Worm (Caenorhabditis elegans) whole organism, L1 larva: Measurements from ENCODE around the gene chtb-3.

ENCODE experiments used
- C04F5.9 ChIP-seq: sonication (generic microtip); optimal IDR thresholded peaks from 2 replicates; lab custom pipeline; 2016; ENCODE audit warnings: missing genetic modification characterization, missing compliant biosample characterization
- F16B12.6 ChIP-seq: fragments of 150-350 bp; optimal IDR thresholded peaks from 2 replicates; lab custom pipeline; 2014; ENCODE audit warnings: missing biosample characterization, missing genetic modification characterization
- Y116A8C.19 ChIP-seq: sonication (generic microtip); optimal IDR thresholded peaks from 2 replicates; lab custom pipeline; 2016; ENCODE audit warnings: missing compliant biosample characterization, missing genetic modification characterization, borderline replicate concordance
- ama-1 ChIP-seq: fragments of 150-350 bp; optimal IDR thresholded peaks from 2 replicates; lab custom pipeline; 2014
- ceh-63 ChIP-seq: fragments of 200-800 bp; sonication (Bioruptor generic); optimal IDR thresholded peaks from 2 replicates; lab custom pipeline; 2018; ENCODE audit warnings: mild to moderate bottlenecking, missing genetic modification characterization, missing compliant biosample characterization
- ceh-8 ChIP-seq: fragments of 200-800 bp; sonication (Bioruptor generic); optimal IDR thresholded peaks from 2 replicates; lab custom pipeline; 2018; ENCODE audit warnings: mild to moderate bottlenecking, missing genetic modification characterization, moderate library complexity, missing compliant biosample characterization
- egl-13 ChIP-seq: sonication (generic microtip); optimal IDR thresholded peaks from 2 replicates; lab custom pipeline; 2016; ENCODE audit warnings: missing genotype, missing genetic modification reagents, missing genetic modification characterization, missing compliant biosample characterization
- egl-27 ChIP-seq, 2 experiments: fragments of 150-350 bp in 1 of 2; sonication (generic microtip); optimal IDR thresholded peaks; 3 replicates each; lab custom pipeline; 2017 to 2018; ENCODE audit warnings: missing biosample characterization in 2 of 2, missing genetic modification characterization in 2 of 2, missing genetic modification reagents in 2 of 2
- elt-2 ChIP-seq: sonication (generic microtip); optimal IDR thresholded peaks from 2 replicates; lab custom pipeline; 2016; ENCODE audit warnings: missing genetic modification characterization, mild to moderate bottlenecking, inconsistent platforms, missing compliant biosample characterization, missing genetic modification reagents
- fkh-10 ChIP-seq: sonication (generic microtip); optimal IDR thresholded peaks from 2 replicates; lab custom pipeline; 2017; ENCODE audit warnings: missing biosample characterization, missing genetic modification reagents, missing genetic modification characterization
- fkh-8 ChIP-seq: sonication (generic microtip); optimal IDR thresholded peaks from 2 replicates; lab custom pipeline; 2016; ENCODE audit warnings: mild to moderate bottlenecking, missing genetic modification characterization, missing compliant biosample characterization
- fos-1 ChIP-seq: fragments of 150-350 bp; optimal IDR thresholded peaks from 2 replicates; lab custom pipeline; 2014; ENCODE audit warnings: missing biosample characterization, missing genetic modification characterization
- grh-1 ChIP-seq: fragments of 200-800 bp; sonication (Bioruptor generic); IDR thresholded peaks from 2 replicates; pipeline ENCODE4 v1.3.6; 2022; ENCODE audit warnings: missing genetic modification reagents, missing genetic modification characterization, missing compliant biosample characterization
- hlh-17 ChIP-seq: fragments of 200-800 bp; sonication (Bioruptor generic); optimal IDR thresholded peaks from 2 replicates; lab custom pipeline; 2018; ENCODE audit warnings: missing genetic modification characterization, mild to moderate bottlenecking, missing compliant biosample characterization, moderate library complexity, borderline replicate concordance
- hlh-4 ChIP-seq: sonication (generic microtip); optimal IDR thresholded peaks from 2 replicates; lab custom pipeline; 2016; ENCODE audit warnings: mild to moderate bottlenecking, missing genetic modification characterization, missing compliant biosample characterization
- lin-14 ChIP-seq: fragments of 200-800 bp; sonication (Bioruptor generic); optimal IDR thresholded peaks from 2 replicates; lab custom pipeline; 2018; ENCODE audit warnings: mild to moderate bottlenecking, missing genetic modification characterization, moderate library complexity, missing compliant biosample characterization
- lin-35 ChIP-seq, 2 experiments: fragments of 150-350 bp; optimal IDR thresholded peaks; 2 replicates each; lab custom pipeline; 2014; ENCODE audit warnings: missing biosample characterization in 2 of 2, missing genetic modification characterization in 2 of 2, missing genetic modification reagents in 2 of 2
- lir-3 ChIP-seq: sonication (generic microtip); optimal IDR thresholded peaks from 2 replicates; lab custom pipeline; 2016; ENCODE audit warnings: mild to moderate bottlenecking, missing genetic modification characterization, moderate library complexity, missing compliant biosample characterization; ENCODE audit not compliant: poor library complexity
- mep-1 ChIP-seq: fragments of 150-350 bp; optimal IDR thresholded peaks from 2 replicates; lab custom pipeline; 2014; ENCODE audit warnings: missing biosample characterization, missing genetic modification characterization
- nhr-11 ChIP-seq: fragments of 150-350 bp; optimal IDR thresholded peaks from 2 replicates; lab custom pipeline; 2014; ENCODE audit warnings: missing biosample characterization, missing genetic modification characterization
- nhr-12 ChIP-seq: sonication (generic microtip); optimal IDR thresholded peaks from 2 replicates; lab custom pipeline; 2017; ENCODE audit warnings: missing biosample characterization, missing genetic modification characterization
- nhr-19 ChIP-seq: fragments of 200-800 bp; sonication (Bioruptor generic); conservative IDR thresholded peaks from 2 replicates; pipeline ENCODE4 v1.3.6; 2022; ENCODE audit warnings: missing genetic modification characterization, missing compliant biosample characterization
- nhr-20 ChIP-seq: sonication (generic microtip); optimal IDR thresholded peaks from 2 replicates; lab custom pipeline; 2016; ENCODE audit warnings: mild to moderate bottlenecking, missing genetic modification characterization, missing compliant biosample characterization
- nhr-71 ChIP-seq: sonication (generic microtip); optimal IDR thresholded peaks from 2 replicates; lab custom pipeline; 2016; ENCODE audit warnings: mild to moderate bottlenecking, missing genetic modification characterization, moderate library complexity, missing compliant biosample characterization
- nhr-84 ChIP-seq: sonication (generic microtip); optimal IDR thresholded peaks from 2 replicates; lab custom pipeline; 2017; ENCODE audit warnings: missing biosample characterization, missing genetic modification characterization
- pag-3 ChIP-seq: sonication (generic microtip); optimal IDR thresholded peaks from 2 replicates; lab custom pipeline; 2017; ENCODE audit warnings: missing genetic modification characterization, mild to moderate bottlenecking, missing compliant biosample characterization, antibody characterized with exemption, borderline replicate concordance; ENCODE audit not compliant: insufficient read depth
- pqm-1 ChIP-seq: sonication (generic microtip); optimal IDR thresholded peaks from 3 replicates; lab custom pipeline; 2017; ENCODE audit warnings: missing biosample characterization, missing genetic modification characterization
- rnt-1 ChIP-seq: sonication (generic microtip); optimal IDR thresholded peaks from 2 replicates; lab custom pipeline; 2016; ENCODE audit warnings: mild to moderate bottlenecking, missing genetic modification characterization, moderate library complexity, missing compliant biosample characterization
- skn-1 ChIP-seq: fragments of 150-350 bp; optimal IDR thresholded peaks from 2 replicates; lab custom pipeline; 2014; ENCODE audit warnings: missing biosample characterization, missing genetic modification characterization
- snu-23 ChIP-seq: sonication (generic microtip); optimal IDR thresholded peaks from 2 replicates; lab custom pipeline; 2016; ENCODE audit warnings: missing genetic modification characterization, missing compliant biosample characterization
- sox-4 ChIP-seq: sonication (generic microtip); optimal IDR thresholded peaks from 2 replicates; lab custom pipeline; 2016; ENCODE audit warnings: missing genetic modification characterization, missing compliant biosample characterization
- sup-37 ChIP-seq: fragments of 200-800 bp; sonication (Bioruptor generic); optimal IDR thresholded peaks from 2 replicates; lab custom pipeline; 2018; ENCODE audit warnings: mild to moderate bottlenecking, missing genetic modification characterization, missing compliant biosample characterization
- swsn-7 ChIP-seq: sonication (generic microtip); optimal IDR thresholded peaks from 2 replicates; lab custom pipeline; 2016; ENCODE audit warnings: missing genetic modification characterization, missing compliant biosample characterization
- tbx-2 ChIP-seq: sonication (generic microtip); optimal IDR thresholded peaks from 2 replicates; lab custom pipeline; 2016; ENCODE audit warnings: missing genetic modification characterization, missing compliant biosample characterization
- tlp-1 ChIP-seq: fragments of 150-350 bp; optimal IDR thresholded peaks from 2 replicates; lab custom pipeline; 2014; ENCODE audit warnings: missing biosample characterization, missing genetic modification characterization
- unc-30 ChIP-seq: sonication (generic microtip); optimal IDR thresholded peaks from 2 replicates; lab custom pipeline; 2017; ENCODE audit warnings: missing biosample characterization, missing genetic modification characterization
- vab-15 ChIP-seq: sonication (generic microtip); optimal IDR thresholded peaks from 2 replicates; lab custom pipeline; 2017; ENCODE audit warnings: missing genotype, mild to moderate bottlenecking, missing genetic modification characterization, missing compliant biosample characterization
- xbp-1 ChIP-seq: sonication (generic microtip); optimal IDR thresholded peaks from 2 replicates; lab custom pipeline; 2016; ENCODE audit warnings: missing genetic modification characterization, missing compliant biosample characterization

The chtb-3 gene

ce11 chrX:6273772-6274171 lies 45.7 kb downstream of the chtb-3 start:
- TF ChIP-seq rnt-1 (tag; lab: Kevin White, UChicago) (no peak), nhr-19 (GFP tag; lab: Robert Waterston, UW) (no peak), vab-15 (tag; lab: Kevin White, UChicago) (no peak), nhr-12 (no peak), sup-37 (GFP tag; lab: Kevin White, UChicago) (no peak), swsn-7 (tag; lab: Kevin White, UChicago) (no peak), pag-3 (tag; lab: Kevin White, UChicago) (no peak), F16B12.6 (tag; lab: Kevin White, UChicago) (no peak), unc-30 (tag; lab: Kevin White, UChicago) (no peak), ceh-8 (GFP tag; lab: Kevin White, UChicago) (no peak), hlh-17 (GFP tag; lab: Kevin White, UChicago) (no peak), tbx-2 (tag; lab: Kevin White, UChicago) (no peak), lin-14 (GFP tag; lab: Kevin White, UChicago) (no peak), ceh-63 (GFP tag; lab: Kevin White, UChicago) (no peak), grh-1 (GFP tag; lab: Robert Waterston, UW) (no peak), snu-23 (GFP tag; lab: Kevin White, UChicago) (no peak), mep-1 (no peak), nhr-84 (tag; lab: Kevin White, UChicago) (no peak), fkh-8 (no peak), C04F5.9 (tag; lab: Kevin White, UChicago) (no peak)

ce11 chrX:6271718-6272117 lies 47.7 kb downstream of the chtb-3 start, which contains the start of gene lro-1:
TSS of gene lro-1 (plus strand) at chrX:6272089.
- TF ChIP-seq hlh-4 = no peak
- TF ChIP-seq elt-2 (tag; lab: Kevin White, UChicago) = peak; percentile 83
- TF ChIP-seq nhr-71 = peak; percentile 41
- peak in 1 of 2 experiments; percentile 38 for TF ChIP-seq lin-35 (GFP tag; optimal IDR thresholded peaks at IDR 0.05; lab: Kevin White, UChicago)
- peak; percentile 4 for TF ChIP-seq nhr-20 (tag; lab: Kevin White, UChicago)

DNA sequence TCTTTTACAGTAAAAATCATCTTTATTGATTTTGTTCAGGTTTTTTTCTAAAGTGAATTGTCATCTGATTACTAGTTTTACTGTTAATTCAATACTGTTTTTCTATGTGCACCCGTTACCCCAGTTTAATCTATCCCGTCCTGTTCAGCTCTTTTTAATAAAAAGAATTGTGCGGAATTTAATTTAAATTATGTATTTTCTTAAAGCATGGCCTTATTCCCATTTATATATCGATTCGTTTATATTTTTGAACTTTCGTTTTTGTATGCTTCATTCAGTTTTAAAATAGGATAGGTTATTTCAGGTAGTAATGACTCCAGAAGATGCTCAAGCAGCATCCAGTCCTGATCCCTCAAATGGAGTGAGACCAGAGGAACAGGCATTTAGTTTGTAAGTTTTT lies 52.7 kb downstream of the chtb-3 start, which contains the start of gene W05H9.2:
W05H9.2 (plus strand) TSS at position 301 of the 400 bp plus-strand sequence.
- TF ChIP-seq swsn-7 (tag; lab: Kevin White, UChicago) (no peak), skn-1 (tag; lab: Kevin White, UChicago) (no peak), egl-27 (tag; optimal IDR thresholded peaks at IDR 0.05; lab: Kevin White, UChicago) (no peak), sox-4 (tag; lab: Kevin White, UChicago) (no peak), fkh-10 (no peak), pqm-1 (no peak), tlp-1 (tag; lab: Kevin White, UChicago) (no peak), vab-15 (tag; lab: Kevin White, UChicago) (no peak), ama-1 (lab: Kevin White, UChicago) (no peak), lin-14 (GFP tag; lab: Kevin White, UChicago) (no peak), Y116A8C.19 (tag; lab: Kevin White, UChicago) (no peak), nhr-11 (tag; lab: Kevin White, UChicago) (no peak), lir-3 (tag; lab: Kevin White, UChicago) (no peak), fos-1 (no peak), xbp-1 (tag; lab: Kevin White, UChicago) (no peak), egl-13 (tag; lab: Kevin White, UChicago) (no peak)
